Worm (Caenorhabditis elegans): Measurements from ENCODE around the gene F46G11.4.

- TF ChIP-seq tab-1 (GFP tag; IDR thresholded peaks at IDR 0.05) (no peak), ztf-29 (GFP tag; IDR thresholded peaks at IDR 0.05) (no peak), med-1 (GFP tag; optimal IDR thresholded peaks at IDR 0.05; ENCODE audit: insufficient read depth) (no peak), flt-1 (GFP tag; IDR thresholded peaks at IDR 0.05) (no peak), ref-1 (GFP tag; conservative IDR thresholded peaks at IDR 0.05) (no peak), ztf-23 (GFP tag; IDR thresholded peaks at IDR 0.05) (no peak)
Measured at ce11 chrX:5786193-5786592, 12.4 kb downstream of the F46G11.4 start, which contains the start of gene F46G11.6.
